Worm (Caenorhabditis elegans) whole organism, L4/young adult: ENCODE data around the gene F45E1.1.

Experiments used
- dao-5 ChIP-seq: sonication (generic microtip); optimal IDR thresholded peaks from 2 replicates; lab custom pipeline; 2016; ENCODE audit warnings: missing genotype, missing genetic modification characterization, moderate library complexity, missing compliant biosample characterization
- him-1 ChIP-seq: sonication (generic microtip); optimal IDR thresholded peaks from 2 replicates; lab custom pipeline; 2016; ENCODE audit warnings: missing genotype, missing genetic modification reagents, missing genetic modification characterization, missing compliant biosample characterization

DNA sequence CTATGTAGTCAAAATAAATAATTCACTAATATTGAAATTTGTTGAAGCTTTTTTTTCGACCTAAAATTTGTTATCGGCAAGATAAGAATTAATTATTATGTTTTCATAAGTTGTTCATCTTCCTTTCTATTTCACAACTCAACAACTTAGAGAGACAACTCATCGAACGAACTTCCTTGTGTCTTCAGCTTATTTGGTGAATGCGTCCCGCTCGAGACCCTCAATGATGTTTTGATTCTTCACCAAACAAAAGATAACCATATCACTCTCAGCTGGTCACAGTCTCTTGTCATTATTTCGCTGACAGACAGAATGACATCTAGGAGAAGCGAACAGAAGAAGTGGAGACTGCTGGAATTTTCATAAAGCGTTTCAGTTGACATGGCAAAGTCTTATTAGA, 18.7 kb upstream of the F45E1.1 start:
- TF ChIP-seq him-1 (tag; lab: Kevin White, UChicago) (no peak), dao-5 (tag; lab: Kevin White, UChicago) (no peak)
